Fruit fly (Drosophila melanogaster) whole organism, adult: ENCODE measurements around the gene CG17329.

Experiments used
- CG11617 ChIP-seq: fragments of 200-800 bp; sonication (Bioruptor generic); optimal IDR thresholded peaks from 2 replicates; lab custom pipeline; 2017; ENCODE audit warnings: mild to moderate bottlenecking, missing biosample characterization, missing genetic modification reagents, missing genetic modification characterization
- CG14711 ChIP-seq: fragments of 200-800 bp; sonication (Bioruptor generic); optimal IDR thresholded peaks from 2 replicates; lab custom pipeline; 2018; ENCODE audit warnings: missing biosample characterization, mild to moderate bottlenecking, missing genetic modification characterization, moderate library complexity
- CG5204 ChIP-seq: fragments of 200-800 bp; sonication (Bioruptor generic); optimal IDR thresholded peaks from 2 replicates; lab custom pipeline; 2016; ENCODE audit warnings: missing biosample characterization, missing genetic modification characterization
- CG7045 ChIP-seq: fragments of 200-800 bp; sonication (Bioruptor generic); optimal IDR thresholded peaks from 2 replicates; lab custom pipeline; 2017; ENCODE audit warnings: missing biosample characterization, mild to moderate bottlenecking, missing genetic modification characterization
- Clk ChIP-seq: fragments of 200-800 bp; sonication (Bioruptor generic); optimal IDR thresholded peaks from 2 replicates; lab custom pipeline; 2017; ENCODE audit warnings: missing biosample characterization, missing genetic modification characterization
- Crg-1 ChIP-seq: fragments of 200-800 bp; sonication (Bioruptor generic); optimal IDR thresholded peaks from 2 replicates; lab custom pipeline; 2016; ENCODE audit warnings: missing biosample characterization, missing genetic modification characterization
- Hr96 ChIP-seq: fragments of 200-800 bp; sonication (Bioruptor generic); optimal IDR thresholded peaks from 2 replicates; lab custom pipeline; 2016; ENCODE audit warnings: missing biosample characterization, missing genetic modification characterization
- Mnt ChIP-seq: fragments of 200-800 bp; sonication (Bioruptor generic); optimal IDR thresholded peaks from 2 replicates; lab custom pipeline; 2016; ENCODE audit warnings: missing biosample characterization, mild to moderate bottlenecking, missing genetic modification characterization
- bab1 ChIP-seq: fragments of 200-800 bp; sonication (Bioruptor generic); optimal IDR thresholded peaks from 3 replicates; lab custom pipeline; 2019; ENCODE audit warnings: missing biosample characterization, mild to moderate bottlenecking, missing genetic modification characterization, moderate library complexity
- cnc ChIP-seq, 2 experiments: fragments of >200 bp; optimal IDR thresholded peaks; 2 replicates each; lab custom pipeline; 2017
- kay ChIP-seq: fragments of 200-800 bp; sonication (Bioruptor generic); peaks from one replicate; lab custom pipeline; 2016; ENCODE audit warnings: missing biosample characterization, missing genetic modification characterization, borderline replicate concordance
- toe ChIP-seq: fragments of 200-800 bp; sonication (Bioruptor generic); optimal IDR thresholded peaks from 2 replicates; lab custom pipeline; 2016; ENCODE audit warnings: missing biosample characterization, missing genetic modification characterization

- TF ChIP-seq CG5204 (GFP tag; lab: Kevin White, UChicago): no peak
- TF ChIP-seq Hr96: no peak
- TF ChIP-seq CG11617 (GFP tag; lab: Kevin White, UChicago): no peak
- TF ChIP-seq bab1 (GFP tag; lab: Kevin White, UChicago): no peak
- no peak for TF ChIP-seq CG14711
- TF ChIP-seq Clk (GFP tag; lab: Kevin White, UChicago): no peak
- TF ChIP-seq kay: no peak
- TF ChIP-seq cnc (optimal IDR thresholded peaks at IDR 0.05; lab: Kevin White, UChicago): no peak
- TF ChIP-seq CG7045 (GFP tag; lab: Kevin White, UChicago): no peak
- TF ChIP-seq Crg-1 (GFP tag; lab: Kevin White, UChicago): no peak
- no peak for TF ChIP-seq Mnt
- no peak for TF ChIP-seq toe
These were observed 13.2 kb upstream of the CG17329 start for dm6 chr2L:16277922-16278321.
